Worm (Caenorhabditis elegans) whole organism, L1 larva: ENCODE results near the gene inpp-1.

Experiments used
- C16A3.4 ChIP-seq: fragments of 150-350 bp; optimal IDR thresholded peaks from 2 replicates; lab custom pipeline; 2014; ENCODE audit warnings: missing biosample characterization, missing genetic modification characterization
- ama-1 ChIP-seq: fragments of 150-350 bp; optimal IDR thresholded peaks from 2 replicates; lab custom pipeline; 2014
- blmp-1 ChIP-seq: fragments of 150-350 bp; optimal IDR thresholded peaks from 2 replicates; lab custom pipeline; 2014; ENCODE audit warnings: missing biosample characterization, missing genetic modification characterization
- ceh-82 ChIP-seq, 3 experiments: fragments of 150-350 bp in 1 of 3; sonication (generic microtip) in 2 of 3; optimal IDR thresholded peaks; 2 replicates each; lab custom pipeline; 2014 to 2017; ENCODE audit warnings: missing biosample characterization in 3 of 3, missing genetic modification characterization in 3 of 3
- ceh-88 ChIP-seq: fragments of 200-800 bp; sonication (Bioruptor generic); IDR thresholded peaks from 2 replicates; pipeline ENCODE4 v1.3.6; 2022; ENCODE audit warnings: missing genetic modification characterization, missing compliant biosample characterization
- efl-1 ChIP-seq, 4 experiments: fragments of 150-350 bp; optimal IDR thresholded peaks in 3 of 4; peaks in 1 of 4; 1 replicate in 1 of 4; 2 replicates in 3 of 4; lab custom pipeline; 2014; ENCODE audit warnings: missing biosample characterization in 2 of 4, missing genetic modification characterization in 2 of 4, missing genetic modification reagents in 2 of 4
- egl-27 ChIP-seq, 2 experiments: fragments of 150-350 bp in 1 of 2; sonication (generic microtip); optimal IDR thresholded peaks; 3 replicates each; lab custom pipeline; 2017 to 2018; ENCODE audit warnings: missing biosample characterization in 2 of 2, missing genetic modification characterization in 2 of 2, missing genetic modification reagents in 2 of 2
- elt-2 ChIP-seq: sonication (generic microtip); optimal IDR thresholded peaks from 2 replicates; lab custom pipeline; 2016; ENCODE audit warnings: missing genetic modification characterization, mild to moderate bottlenecking, inconsistent platforms, missing compliant biosample characterization, missing genetic modification reagents
- ets-5 ChIP-seq: fragments of 200-800 bp; sonication (Bioruptor generic); IDR thresholded peaks from 2 replicates; pipeline ENCODE4 v1.3.6; 2022; ENCODE audit warnings: missing genetic modification characterization, missing compliant biosample characterization
- fkh-10 ChIP-seq: sonication (generic microtip); optimal IDR thresholded peaks from 2 replicates; lab custom pipeline; 2017; ENCODE audit warnings: missing biosample characterization, missing genetic modification reagents, missing genetic modification characterization
- fkh-4 ChIP-seq: sonication (generic microtip); optimal IDR thresholded peaks from 2 replicates; lab custom pipeline; 2016; ENCODE audit warnings: missing compliant biosample characterization, missing genetic modification characterization, borderline replicate concordance
- fkh-8 ChIP-seq: sonication (generic microtip); optimal IDR thresholded peaks from 2 replicates; lab custom pipeline; 2016; ENCODE audit warnings: mild to moderate bottlenecking, missing genetic modification characterization, missing compliant biosample characterization
- fos-1 ChIP-seq: fragments of 150-350 bp; optimal IDR thresholded peaks from 2 replicates; lab custom pipeline; 2014; ENCODE audit warnings: missing biosample characterization, missing genetic modification characterization
- grh-1 ChIP-seq: fragments of 200-800 bp; sonication (Bioruptor generic); IDR thresholded peaks from 2 replicates; pipeline ENCODE4 v1.3.6; 2022; ENCODE audit warnings: missing genetic modification reagents, missing genetic modification characterization, missing compliant biosample characterization
- hlh-17 ChIP-seq: fragments of 200-800 bp; sonication (Bioruptor generic); optimal IDR thresholded peaks from 2 replicates; lab custom pipeline; 2018; ENCODE audit warnings: missing genetic modification characterization, mild to moderate bottlenecking, missing compliant biosample characterization, moderate library complexity, borderline replicate concordance
- hlh-4 ChIP-seq: sonication (generic microtip); optimal IDR thresholded peaks from 2 replicates; lab custom pipeline; 2016; ENCODE audit warnings: mild to moderate bottlenecking, missing genetic modification characterization, missing compliant biosample characterization
- irx-1 ChIP-seq: sonication (generic microtip); optimal IDR thresholded peaks from 2 replicates; lab custom pipeline; 2016; ENCODE audit warnings: missing genetic modification characterization, missing compliant biosample characterization
- lin-13 ChIP-seq: fragments of 150-350 bp; optimal IDR thresholded peaks from 2 replicates; lab custom pipeline; 2014; ENCODE audit warnings: missing biosample characterization, missing genetic modification reagents, missing genetic modification characterization
- lin-14 ChIP-seq: fragments of 200-800 bp; sonication (Bioruptor generic); optimal IDR thresholded peaks from 2 replicates; lab custom pipeline; 2018; ENCODE audit warnings: mild to moderate bottlenecking, missing genetic modification characterization, moderate library complexity, missing compliant biosample characterization
- lin-15B ChIP-seq: fragments of 150-350 bp; sonication (generic microtip); optimal IDR thresholded peaks from 3 replicates; lab custom pipeline; 2014; ENCODE audit warnings: missing biosample characterization, missing genetic modification characterization
- lin-35 ChIP-seq, 2 experiments: fragments of 150-350 bp; optimal IDR thresholded peaks; 2 replicates each; lab custom pipeline; 2014; ENCODE audit warnings: missing biosample characterization in 2 of 2, missing genetic modification characterization in 2 of 2, missing genetic modification reagents in 2 of 2
- lin-39 ChIP-seq: fragments of 150-350 bp; optimal IDR thresholded peaks from 2 replicates; lab custom pipeline; 2014; ENCODE audit warnings: missing biosample characterization, missing genetic modification reagents, missing genetic modification characterization
- lir-3 ChIP-seq: sonication (generic microtip); optimal IDR thresholded peaks from 2 replicates; lab custom pipeline; 2016; ENCODE audit warnings: mild to moderate bottlenecking, missing genetic modification characterization, moderate library complexity, missing compliant biosample characterization; ENCODE audit not compliant: poor library complexity
- lsy-2 ChIP-seq, 2 experiments: fragments of 150-350 bp; optimal IDR thresholded peaks; 2 replicates each; lab custom pipeline; 2014; ENCODE audit warnings: missing biosample characterization in 2 of 2, missing genetic modification characterization in 2 of 2
- mef-2 ChIP-seq: fragments of 150-350 bp; optimal IDR thresholded peaks from 2 replicates; lab custom pipeline; 2014; ENCODE audit warnings: missing biosample characterization, missing genetic modification characterization
- nhr-11 ChIP-seq: fragments of 150-350 bp; optimal IDR thresholded peaks from 2 replicates; lab custom pipeline; 2014; ENCODE audit warnings: missing biosample characterization, missing genetic modification characterization
- nhr-12 ChIP-seq: sonication (generic microtip); optimal IDR thresholded peaks from 2 replicates; lab custom pipeline; 2017; ENCODE audit warnings: missing biosample characterization, missing genetic modification characterization
- nhr-28 ChIP-seq: fragments of 150-350 bp; optimal IDR thresholded peaks from 2 replicates; lab custom pipeline; 2014; ENCODE audit warnings: missing biosample characterization, missing genetic modification characterization
- nhr-71 ChIP-seq: sonication (generic microtip); optimal IDR thresholded peaks from 2 replicates; lab custom pipeline; 2016; ENCODE audit warnings: mild to moderate bottlenecking, missing genetic modification characterization, moderate library complexity, missing compliant biosample characterization
- nhr-84 ChIP-seq: sonication (generic microtip); optimal IDR thresholded peaks from 2 replicates; lab custom pipeline; 2017; ENCODE audit warnings: missing biosample characterization, missing genetic modification characterization
- pax-3 ChIP-seq: fragments of 200-800 bp; sonication (Bioruptor generic); optimal IDR thresholded peaks from 2 replicates; lab custom pipeline; 2018; ENCODE audit warnings: mild to moderate bottlenecking, missing genetic modification characterization, moderate library complexity, missing compliant biosample characterization
- skn-1 ChIP-seq: fragments of 150-350 bp; optimal IDR thresholded peaks from 2 replicates; lab custom pipeline; 2014; ENCODE audit warnings: missing biosample characterization, missing genetic modification characterization
- snpc-4 ChIP-seq: fragments of 150-350 bp; optimal IDR thresholded peaks from 2 replicates; lab custom pipeline; 2014; ENCODE audit warnings: missing biosample characterization, missing genetic modification characterization
- sox-4 ChIP-seq: sonication (generic microtip); optimal IDR thresholded peaks from 2 replicates; lab custom pipeline; 2016; ENCODE audit warnings: missing genetic modification characterization, missing compliant biosample characterization
- sptf-1 ChIP-seq: fragments of 150-350 bp; optimal IDR thresholded peaks from 2 replicates; lab custom pipeline; 2014; ENCODE audit warnings: missing biosample characterization, missing genetic modification characterization
- unc-130 ChIP-seq: fragments of 150-350 bp; optimal IDR thresholded peaks from 2 replicates; lab custom pipeline; 2017; ENCODE audit warnings: missing biosample characterization, missing genetic modification characterization, inconsistent platforms
- unc-30 ChIP-seq: sonication (generic microtip); optimal IDR thresholded peaks from 2 replicates; lab custom pipeline; 2017; ENCODE audit warnings: missing biosample characterization, missing genetic modification characterization
- unc-86 ChIP-seq: sonication (generic microtip); optimal IDR thresholded peaks from 2 replicates; lab custom pipeline; 2016; ENCODE audit warnings: missing genetic modification characterization, missing compliant biosample characterization
- vab-15 ChIP-seq: sonication (generic microtip); optimal IDR thresholded peaks from 2 replicates; lab custom pipeline; 2017; ENCODE audit warnings: missing genotype, mild to moderate bottlenecking, missing genetic modification characterization, missing compliant biosample characterization
- zag-1 ChIP-seq: fragments of 150-350 bp; optimal IDR thresholded peaks from 2 replicates; lab custom pipeline; 2014; ENCODE audit warnings: missing biosample characterization, missing genetic modification characterization
- ztf-4 ChIP-seq: fragments of 150-350 bp; optimal IDR thresholded peaks from 2 replicates; lab custom pipeline; 2014; ENCODE audit warnings: missing biosample characterization, missing genetic modification characterization

inpp-1 gene

ce11 chrIV:10821672-10822304 lies 48.1 kb upstream of the inpp-1 start (continued):
- TF ChIP-seq fkh-4 (tag; lab: Kevin White, UChicago) (no peak), lin-13 (peak; percentile 83), grh-1 (GFP tag; lab: Robert Waterston, UW) (no peak), skn-1 (peak; percentile 62), fkh-10 (GFP tag; lab: Kevin White, UChicago) (peak; percentile 85), lin-15B (tag; lab: Kevin White, UChicago) (no peak), fos-1 (peak; percentile 86), unc-130 (tag; lab: Kevin White, UChicago) (peak; percentile 79), lir-3 (tag; lab: Kevin White, UChicago) (peak; percentile 68), sox-4 (tag; lab: Kevin White, UChicago) (no peak), snpc-4 (peak; percentile 52), lin-14 (GFP tag; lab: Kevin White, UChicago) (peak; percentile 93), unc-30 (no peak), irx-1 (peak; percentile 64), ceh-88 (GFP tag; lab: Robert Waterston, UW) (peak; percentile 66), sptf-1 (no peak), egl-27 (tag; optimal IDR thresholded peaks at IDR 0.05; lab: Kevin White, UChicago) (peak; percentile 24 to 53), ets-5 (no peak), unc-86 (tag; lab: Kevin White, UChicago) (peak; percentile 84), lin-35 (GFP tag; optimal IDR thresholded peaks at IDR 0.05; lab: Kevin White, UChicago) (peak; percentile 75 to 84), hlh-4 (tag; lab: Kevin White, UChicago) (no peak), nhr-11 (tag; lab: Kevin White, UChicago) (peak; percentile 12), blmp-1 (tag; lab: Kevin White, UChicago) (peak; percentile 97), zag-1 (tag; lab: Kevin White, UChicago) (peak; percentile 67), lsy-2 (tag; optimal IDR thresholded peaks at IDR 0.05; lab: Kevin White, UChicago) (peak; percentile 70 to 93), vab-15 (tag; lab: Kevin White, UChicago) (no peak), pax-3 (peak; percentile 69), lin-39 (tag; lab: Kevin White, UChicago) (no peak), C16A3.4 (peak; percentile 94), elt-2 (tag; lab: Kevin White, UChicago) (no peak), nhr-84 (tag; lab: Kevin White, UChicago) (no peak), ama-1 (lab: Kevin White, UChicago) (no peak), fkh-8 (tag; lab: Kevin White, UChicago) (peak; percentile 86), nhr-71 (peak; percentile 88), ceh-82 (tag; optimal IDR thresholded peaks at IDR 0.05; lab: Kevin White, UChicago) (peak; percentile 58 to 83 (median 75)), nhr-28 (tag; lab: Kevin White, UChicago) (no peak), hlh-17 (GFP tag; lab: Kevin White, UChicago) (no peak), efl-1 (optimal IDR thresholded peaks at IDR 0.05; lab: Kevin White, UChicago) (peak; percentile 70 to 74), efl-1 (GFP tag; optimal IDR thresholded peaks at IDR 0.05 in 1 of 2; lab: Kevin White, UChicago) (peak; percentile 42 to 90), mef-2 (no peak)

ce11 chrIV:10820837-10821671 lies 47.3 kb upstream of the inpp-1 start:
- TF ChIP-seq nhr-12 (no peak), fkh-10 (GFP tag; lab: Kevin White, UChicago) (no peak), ceh-82 (tag; optimal IDR thresholded peaks at IDR 0.05; lab: Kevin White, UChicago) (peak in 1 of 3 experiments; percentile 38), grh-1 (GFP tag; lab: Robert Waterston, UW) (no peak), hlh-17 (GFP tag; lab: Kevin White, UChicago) (no peak), ztf-4 (no peak)
